Worm (Caenorhabditis elegans): ENCODE results near the gene K02G10.5.

DNA sequence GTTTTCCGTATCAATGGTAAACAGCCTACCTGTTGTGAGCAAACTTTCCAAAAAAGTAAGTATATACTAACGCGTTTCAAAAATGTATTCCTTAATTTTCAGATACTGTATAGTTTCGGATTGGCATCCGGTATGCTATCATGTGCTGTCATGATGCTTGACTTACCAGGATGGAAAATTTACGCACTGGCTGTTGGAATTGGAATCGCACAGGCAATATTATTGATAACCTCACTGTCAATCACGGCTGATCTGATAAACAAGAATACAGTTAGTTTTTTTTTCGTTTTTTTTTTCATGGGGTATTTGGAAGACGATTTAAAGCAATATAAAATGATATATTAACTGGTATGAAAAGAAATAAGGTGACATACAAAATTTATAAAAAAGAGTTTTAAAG is 19.2 kb downstream of the K02G10.5 start:
- TF ChIP-seq efl-1 (optimal IDR thresholded peaks at IDR 0.05): no peak
- TF ChIP-seq efl-1 (GFP tag; optimal IDR thresholded peaks at IDR 0.05 in 1 of 2): no peak
- no peak for TF ChIP-seq nhr-12 (tag; optimal IDR thresholded peaks at IDR 0.05)
- no peak for TF ChIP-seq dpl-1 (GFP tag; optimal IDR thresholded peaks at IDR 0.05)
- no peak for TF ChIP-seq lin-13 (GFP tag; optimal IDR thresholded peaks at IDR 0.05)
- TF ChIP-seq rnt-1 (tag; optimal IDR thresholded peaks at IDR 0.05): no peak
- TF ChIP-seq elt-2 (tag; optimal IDR thresholded peaks at IDR 0.05): no peak
- TF ChIP-seq nhr-77 (tag; optimal IDR thresholded peaks at IDR 0.05): no peak
- no peak for TF ChIP-seq ama-1 (optimal IDR thresholded peaks at IDR 0.05)
- no peak for TF ChIP-seq lin-15B (tag; optimal IDR thresholded peaks at IDR 0.05)
- no peak for TF ChIP-seq pag-3 (tag; optimal IDR thresholded peaks at IDR 0.05; ENCODE audit: borderline replicate concordance, insufficient read depth)
- no peak for TF ChIP-seq nhr-237 (tag; optimal IDR thresholded peaks at IDR 0.05)

All from whole organism, L1 larva.